Worm (Caenorhabditis elegans) whole organism, midembryonic: ENCODE measurements around the gene F07E5.5.
"Not testable (repeated sequence)": the region's sequence is repeated elsewhere in the genome, so short reads cannot be mapped to it uniquely, and the experiment has no call there.

Experiments
- T22C8.4 ChIP-seq: fragments of 200-800 bp; sonication (Bioruptor generic); IDR thresholded peaks from 2 replicates; pipeline ENCODE4 v1.3.6; 2022; ENCODE audit warnings: missing genetic modification characterization, missing compliant biosample characterization
- cog-1 ChIP-seq: sonication (generic microtip); optimal IDR thresholded peaks from 2 replicates; lab custom pipeline; 2016; ENCODE audit warnings: missing genetic modification characterization, missing compliant biosample characterization
- flt-1 ChIP-seq: fragments of 200-800 bp; sonication (Bioruptor generic); IDR thresholded peaks from 2 replicates; pipeline ENCODE4 v1.3.6; 2022; ENCODE audit warnings: missing genetic modification characterization, missing compliant biosample characterization
- klf-2 ChIP-seq: fragments of 200-800 bp; sonication (Bioruptor generic); conservative IDR thresholded peaks from 2 replicates; pipeline ENCODE4 v1.3.6; 2022; ENCODE audit warnings: missing genetic modification reagents, missing genetic modification characterization, missing compliant biosample characterization
- med-1 ChIP-seq: sonication (generic microtip); optimal IDR thresholded peaks from 2 replicates; lab custom pipeline; 2017; ENCODE audit warnings: missing genetic modification characterization, mild to moderate bottlenecking, missing compliant biosample characterization, antibody characterized with exemption, missing genetic modification reagents; ENCODE audit not compliant: insufficient read depth
- ref-1 ChIP-seq: fragments of 200-800 bp; sonication (Bioruptor generic); conservative IDR thresholded peaks from 2 replicates; pipeline ENCODE4 v1.3.6; 2022; ENCODE audit warnings: missing genetic modification reagents, missing genetic modification characterization, missing compliant biosample characterization
- tab-1 ChIP-seq: fragments of 200-800 bp; sonication (Bioruptor generic); IDR thresholded peaks from 2 replicates; pipeline ENCODE4 v1.3.6; 2022; ENCODE audit warnings: missing genetic modification characterization, missing compliant biosample characterization
- ztf-23 ChIP-seq: fragments of 200-800 bp; sonication (Bioruptor generic); IDR thresholded peaks from 2 replicates; pipeline ENCODE4 v1.3.6; 2022; ENCODE audit warnings: missing genetic modification reagents, missing genetic modification characterization, missing compliant biosample characterization
- ztf-29 ChIP-seq: fragments of 200-800 bp; sonication (Bioruptor generic); IDR thresholded peaks from 2 replicates; pipeline ENCODE4 v1.3.6; 2022; ENCODE audit warnings: missing genetic modification reagents, missing genetic modification characterization, missing compliant biosample characterization

ce11 chrII:2046556-2046955, 12.3 kb downstream of the F07E5.5 start, which contains the start of gene math-1:
- not testable (repeated sequence) for TF ChIP-seq flt-1 (GFP tag; lab: Robert Waterston, UW); cog-1 (tag; lab: Kevin White, UChicago); ztf-29 (GFP tag; lab: Robert Waterston, UW); tab-1 (GFP tag; lab: Robert Waterston, UW); med-1 (GFP tag; lab: Kevin White, UChicago); ztf-23 (GFP tag; lab: Robert Waterston, UW); ref-1 (GFP tag; lab: Robert Waterston, UW); T22C8.4; klf-2 (GFP tag; lab: Robert Waterston, UW)
